Fruit fly (Drosophila melanogaster): Measurements from ENCODE around the gene CG43439.
A peak's percentile ranks its signal among the peaks of the same experiment; 100 is the strongest.

CG43439 gene

dm6 chr3L:6999993-7000392 is 15.6 kb upstream of the CG43439 start:
- TF ChIP-seq Hr39 (GFP tag; optimal IDR thresholded peaks at IDR 0.05) (no peak), fkh (GFP tag; optimal IDR thresholded peaks at IDR 0.05) (peak; percentile 58), CG8632 (GFP tag; optimal IDR thresholded peaks at IDR 0.05) (no peak), cyc (GFP tag; optimal IDR thresholded peaks at IDR 0.05) (no peak), fd85E (GFP tag; optimal IDR thresholded peaks at IDR 0.05) (no peak), svp (GFP tag) (peak; percentile 27), topi (GFP tag; optimal IDR thresholded peaks at IDR 0.05) (no peak), CG16779 (tag; optimal IDR thresholded peaks at IDR 0.05) (no peak)

- TF ChIP-seq Sox15 (GFP tag; optimal IDR thresholded peaks at IDR 0.05): no peak
- TF ChIP-seq CG16779 (tag; optimal IDR thresholded peaks at IDR 0.05): no peak
- no peak for TF ChIP-seq Ets21C (GFP tag; optimal IDR thresholded peaks at IDR 0.05)
- TF ChIP-seq CG4318 (GFP tag; optimal IDR thresholded peaks at IDR 0.05): no peak
- TF ChIP-seq Hr38 (GFP tag; optimal IDR thresholded peaks at IDR 0.05): no peak
- no peak for TF ChIP-seq Ets96B (tag; optimal IDR thresholded peaks at IDR 0.05)
- no peak for TF ChIP-seq CG1621 (tag; optimal IDR thresholded peaks at IDR 0.05)
- peak; percentile 11 for TF ChIP-seq CG3919 (GFP tag; optimal IDR thresholded peaks at IDR 0.05)
- TF ChIP-seq dsx (GFP tag; optimal IDR thresholded peaks at IDR 0.05; ENCODE audit: poor library complexity, severe bottlenecking): no peak
- TF ChIP-seq pdm3 (GFP tag; optimal IDR thresholded peaks at IDR 0.05): no peak
- peak; percentile 11 for TF ChIP-seq topi (GFP tag; optimal IDR thresholded peaks at IDR 0.05)
- no peak for TF ChIP-seq CG6276 (GFP tag; optimal IDR thresholded peaks at IDR 0.05)
- no peak for TF ChIP-seq svp (GFP tag)
- no peak for TF ChIP-seq fd59A (GFP tag; optimal IDR thresholded peaks at IDR 0.05)
- TF ChIP-seq CG9139 (GFP tag; optimal IDR thresholded peaks at IDR 0.05): no peak
- no peak for TF ChIP-seq CG11902 (GFP tag; optimal IDR thresholded peaks at IDR 0.05)
- no peak for TF ChIP-seq CG6792 (GFP tag; optimal IDR thresholded peaks at IDR 0.05)
- no peak for TF ChIP-seq Blimp-1 (GFP tag; optimal IDR thresholded peaks at IDR 0.05)
- TF ChIP-seq spab (GFP tag; optimal IDR thresholded peaks at IDR 0.05): no peak
- TF ChIP-seq Sox14 (GFP tag; optimal IDR thresholded peaks at IDR 0.05): no peak
- TF ChIP-seq CG10669 (GFP tag; optimal IDR thresholded peaks at IDR 0.05): no peak
- TF ChIP-seq Gug (GFP tag; IDR thresholded peaks at IDR 0.05): peak; percentile 11; the same call in 1 of the 2 replicates
- TF ChIP-seq CG3032 (tag; optimal IDR thresholded peaks at IDR 0.05): no peak
- peak; percentile 18 for TF ChIP-seq esn (GFP tag; optimal IDR thresholded peaks at IDR 0.05)
- TF ChIP-seq ss (GFP tag; optimal IDR thresholded peaks at IDR 0.05): no peak
- no peak for TF ChIP-seq CG31627 (GFP tag; optimal IDR thresholded peaks at IDR 0.05)
- TF ChIP-seq CG8632 (GFP tag; optimal IDR thresholded peaks at IDR 0.05): no peak
- peak; percentile 13 for TF ChIP-seq Hr39 (GFP tag; optimal IDR thresholded peaks at IDR 0.05)
- peak; percentile 22 for TF ChIP-seq OdsH (GFP tag; optimal IDR thresholded peaks at IDR 0.05)
- TF ChIP-seq Eip78C (GFP tag): peak; percentile 61
- TF ChIP-seq Met (GFP tag; optimal IDR thresholded peaks at IDR 0.05): no peak
- TF ChIP-seq eg (GFP tag; IDR thresholded peaks at IDR 0.05): 0 out of 3 replicates have a peak, but pooled peaks have one; percentile 12
- no peak for TF ChIP-seq Eip75B (GFP tag; optimal IDR thresholded peaks at IDR 0.05)
- no peak for TF ChIP-seq CG10631 (GFP tag; optimal IDR thresholded peaks at IDR 0.05)
- TF ChIP-seq Eip93F (GFP tag; optimal IDR thresholded peaks at IDR 0.05): no peak
- 0 out of 2 replicates have a peak, but pooled peaks have one; percentile 21 for TF ChIP-seq CG11294 (GFP tag; IDR thresholded peaks at IDR 0.05)
- no peak for TF ChIP-seq fd85E (GFP tag; optimal IDR thresholded peaks at IDR 0.05)
- no peak for TF ChIP-seq achi (GFP tag; optimal IDR thresholded peaks at IDR 0.05)
- TF ChIP-seq CG6163 (GFP tag; IDR thresholded peaks at IDR 0.05): peak; percentile 35; the same call in 1 of the 3 replicates
- no peak for TF ChIP-seq CG11762 (GFP tag; optimal IDR thresholded peaks at IDR 0.05; ENCODE audit: insufficient read depth)
- no peak for TF ChIP-seq cyc (GFP tag; optimal IDR thresholded peaks at IDR 0.05)
- no peak for TF ChIP-seq CG6808 (GFP tag; optimal IDR thresholded peaks at IDR 0.05)
- TF ChIP-seq CG15336 (GFP tag; IDR thresholded peaks at IDR 0.05): no peak
- no peak for TF ChIP-seq CG8319 (GFP tag; optimal IDR thresholded peaks at IDR 0.05)
- no peak for TF ChIP-seq CG34406 (GFP tag; optimal IDR thresholded peaks at IDR 0.05)
- no peak for TF ChIP-seq Smox (GFP tag; optimal IDR thresholded peaks at IDR 0.05)
- no peak for TF ChIP-seq vri (GFP tag; optimal IDR thresholded peaks at IDR 0.05)
- TF ChIP-seq net (GFP tag; optimal IDR thresholded peaks at IDR 0.05): peak; percentile 17
- no peak for TF ChIP-seq acj6 (GFP tag; optimal IDR thresholded peaks at IDR 0.05)
Observed at dm6 chr3L:6998692-6999091, 14.3 kb upstream of the CG43439 start, which contains the start of gene Mp. Gene Mp, plus strand, starts transcription at chr3L:6998843.
